Worm (Caenorhabditis elegans) whole organism, late embryonic: ENCODE measurements around the gene ZK829.9.

Source experiments
- C38D4.7 ChIP-seq: fragments of 200-800 bp; sonication (Bioruptor generic); optimal IDR thresholded peaks from 2 replicates; lab custom pipeline; 2018; ENCODE audit warnings: mild to moderate bottlenecking, missing genetic modification characterization, moderate library complexity, missing compliant biosample characterization
- F13H6.1 ChIP-seq: sonication (generic microtip); optimal IDR thresholded peaks from 2 replicates; lab custom pipeline; 2016; ENCODE audit warnings: missing genetic modification characterization, missing compliant biosample characterization
- K02D7.2 ChIP-seq: sonication (generic microtip); optimal IDR thresholded peaks from 2 replicates; lab custom pipeline; 2017; ENCODE audit warnings: mild to moderate bottlenecking, missing genetic modification characterization, missing compliant biosample characterization
- T23F11.4 ChIP-seq: fragments of 200-800 bp; sonication (Bioruptor generic); optimal IDR thresholded peaks from 2 replicates; lab custom pipeline; 2018; ENCODE audit warnings: mild to moderate bottlenecking, missing genetic modification characterization, missing compliant biosample characterization
- Y22D7AL.16 ChIP-seq: sonication (generic microtip); optimal IDR thresholded peaks from 2 replicates; lab custom pipeline; 2016; ENCODE audit warnings: missing genetic modification characterization, missing compliant biosample characterization
- ahr-1 ChIP-seq: sonication (generic microtip); optimal IDR thresholded peaks from 2 replicates; lab custom pipeline; 2016; ENCODE audit warnings: missing genetic modification characterization, missing compliant biosample characterization
- ama-1 ChIP-seq: fragments of 150-350 bp; optimal IDR thresholded peaks from 2 replicates; lab custom pipeline; 2014
- ceh-18 ChIP-seq: sonication (generic microtip); optimal IDR thresholded peaks from 2 replicates; lab custom pipeline; 2016; ENCODE audit warnings: missing genetic modification characterization, missing compliant biosample characterization
- ceh-19 ChIP-seq: fragments of 200-800 bp; sonication (Bioruptor generic); optimal IDR thresholded peaks from 2 replicates; lab custom pipeline; 2018; ENCODE audit warnings: mild to moderate bottlenecking, missing genetic modification characterization, missing compliant biosample characterization
- ceh-2 ChIP-seq: sonication (generic microtip); optimal IDR thresholded peaks from 2 replicates; lab custom pipeline; 2016; ENCODE audit warnings: missing genotype, missing genetic modification characterization, missing compliant biosample characterization
- ceh-22 ChIP-seq: sonication (generic microtip); optimal IDR thresholded peaks from 2 replicates; lab custom pipeline; 2017; ENCODE audit warnings: missing biosample characterization, missing genetic modification characterization
- ceh-30 ChIP-seq: fragments of 150-350 bp; optimal IDR thresholded peaks from 2 replicates; lab custom pipeline; 2014; ENCODE audit warnings: missing biosample characterization, missing genetic modification characterization
- ceh-34 ChIP-seq: sonication (generic microtip); optimal IDR thresholded peaks from 2 replicates; lab custom pipeline; 2016; ENCODE audit warnings: mild to moderate bottlenecking, missing genetic modification characterization, missing compliant biosample characterization
- ceh-45 ChIP-seq: fragments of 200-800 bp; sonication (Bioruptor generic); IDR thresholded peaks from 2 replicates; pipeline ENCODE4 v1.3.6; 2022; ENCODE audit warnings: missing genetic modification reagents, missing genetic modification characterization, missing compliant biosample characterization
- ceh-48 ChIP-seq: sonication (generic microtip); optimal IDR thresholded peaks from 2 replicates; lab custom pipeline; 2016; ENCODE audit warnings: missing genetic modification characterization, inconsistent platforms, missing compliant biosample characterization
- che-1 ChIP-seq: sonication (generic microtip); optimal IDR thresholded peaks from 2 replicates; lab custom pipeline; 2016; ENCODE audit warnings: mild to moderate bottlenecking, missing genetic modification characterization, missing compliant biosample characterization
- dmd-4 ChIP-seq: sonication (generic microtip); optimal IDR thresholded peaks from 2 replicates; lab custom pipeline; 2016; ENCODE audit warnings: borderline replicate concordance, missing genetic modification characterization, missing compliant biosample characterization
- ets-4 ChIP-seq: sonication (generic microtip); optimal IDR thresholded peaks from 2 replicates; lab custom pipeline; 2016; ENCODE audit warnings: missing genetic modification characterization, missing compliant biosample characterization
- fkh-10 ChIP-seq: fragments of 150-350 bp; optimal IDR thresholded peaks from 2 replicates; lab custom pipeline; 2014; ENCODE audit warnings: missing biosample characterization, missing genetic modification reagents, missing genetic modification characterization
- fkh-6 ChIP-seq: sonication (generic microtip); optimal IDR thresholded peaks from 2 replicates; lab custom pipeline; 2016; ENCODE audit warnings: missing genetic modification characterization, missing compliant biosample characterization
- gmeb-2 ChIP-seq: sonication (generic microtip); optimal IDR thresholded peaks from 2 replicates; lab custom pipeline; 2016; ENCODE audit warnings: missing genetic modification characterization, inconsistent platforms, missing compliant biosample characterization
- hlh-13 ChIP-seq: fragments of 200-800 bp; sonication (Bioruptor generic); optimal IDR thresholded peaks from 2 replicates; lab custom pipeline; 2018; ENCODE audit warnings: mild to moderate bottlenecking, missing genetic modification characterization, missing compliant biosample characterization
- hlh-15 ChIP-seq: sonication (generic microtip); optimal IDR thresholded peaks from 2 replicates; lab custom pipeline; 2016; ENCODE audit warnings: missing genetic modification characterization, missing compliant biosample characterization
- hlh-30 ChIP-seq: sonication (generic microtip); optimal IDR thresholded peaks from 2 replicates; lab custom pipeline; 2017; ENCODE audit warnings: antibody characterized with exemption, missing genetic modification characterization, missing compliant biosample characterization; ENCODE audit not compliant: insufficient read depth
- madf-2 ChIP-seq: sonication (generic microtip); optimal IDR thresholded peaks from 2 replicates; lab custom pipeline; 2017; ENCODE audit warnings: missing genetic modification characterization, missing compliant biosample characterization
- nfya-1 ChIP-seq: sonication (generic microtip); optimal IDR thresholded peaks from 2 replicates; lab custom pipeline; 2017; ENCODE audit warnings: missing genetic modification characterization, mild to moderate bottlenecking, missing compliant biosample characterization, antibody characterized with exemption, moderate library complexity
- nhr-232 ChIP-seq: sonication (generic microtip); optimal IDR thresholded peaks from 2 replicates; lab custom pipeline; 2016; ENCODE audit warnings: missing genetic modification characterization, missing compliant biosample characterization
- pax-1 ChIP-seq: fragments of 150-350 bp; optimal IDR thresholded peaks from 2 replicates; lab custom pipeline; 2014; ENCODE audit warnings: missing biosample characterization, missing genetic modification characterization
- pha-4 ChIP-seq: fragments of 150-350 bp; optimal IDR thresholded peaks from 2 replicates; lab custom pipeline; 2018; ENCODE audit warnings: missing biosample characterization, missing genetic modification reagents, missing genetic modification characterization
- pqm-1 ChIP-seq: sonication (generic microtip); optimal IDR thresholded peaks from 2 replicates; lab custom pipeline; 2016; ENCODE audit warnings: missing genetic modification characterization, missing compliant biosample characterization
- ref-2 ChIP-seq: sonication (generic microtip); optimal IDR thresholded peaks from 2 replicates; lab custom pipeline; 2016; ENCODE audit warnings: missing genetic modification characterization, missing compliant biosample characterization
- sdc-2 ChIP-seq: sonication (generic microtip); optimal IDR thresholded peaks from 2 replicates; lab custom pipeline; 2016; ENCODE audit warnings: missing genotype, missing genetic modification characterization, missing compliant biosample characterization
- sox-2 ChIP-seq: fragments of 200-800 bp; sonication (Bioruptor generic); IDR thresholded peaks from 2 replicates; pipeline ENCODE4 v1.3.6; 2022; ENCODE audit warnings: missing genetic modification reagents, missing genetic modification characterization, missing compliant biosample characterization
- sox-4 ChIP-seq: sonication (generic microtip); optimal IDR thresholded peaks from 2 replicates; lab custom pipeline; 2017; ENCODE audit warnings: mild to moderate bottlenecking, missing genetic modification characterization, inconsistent platforms, missing compliant biosample characterization
- syd-9 ChIP-seq: sonication (generic microtip); optimal IDR thresholded peaks from 2 replicates; lab custom pipeline; 2016; ENCODE audit warnings: mild to moderate bottlenecking, missing genetic modification characterization, moderate library complexity, missing compliant biosample characterization
- tbx-2 ChIP-seq: sonication (generic microtip); optimal IDR thresholded peaks from 2 replicates; lab custom pipeline; 2016; ENCODE audit warnings: missing genetic modification characterization, missing compliant biosample characterization
- unc-42 ChIP-seq: sonication (generic microtip); optimal IDR thresholded peaks from 2 replicates; lab custom pipeline; 2016; ENCODE audit warnings: missing genotype, missing genetic modification characterization, missing compliant biosample characterization
- unc-55 ChIP-seq: sonication (generic microtip); optimal IDR thresholded peaks from 2 replicates; lab custom pipeline; 2017; ENCODE audit warnings: missing biosample characterization, missing genetic modification reagents, missing genetic modification characterization
- unc-86 ChIP-seq: sonication (generic microtip); optimal IDR thresholded peaks from 2 replicates; lab custom pipeline; 2016; ENCODE audit warnings: missing genetic modification characterization, missing compliant biosample characterization

The ZK829.9 gene

ce11 chrIV:11950270-11950669 lies 20.1 kb upstream of the ZK829.9 start, which contains the start of gene tbx-36:
Gene tbx-36 (plus strand): TSS chrIV:11950570.
- TF ChIP-seq madf-2 (tag; lab: Kevin White, UChicago) (no peak), ets-4 (tag; lab: Kevin White, UChicago) (no peak), ceh-30 (tag; lab: Kevin White, UChicago) (no peak), ceh-19 (no peak), C38D4.7 (GFP tag; lab: Kevin White, UChicago) (no peak), F13H6.1 (no peak)
- TF ChIP-seq, all 69 proteins: peak for 0

ce11 chrIV:11952612-11953299 lies 17.6 kb upstream of the ZK829.9 start, which contains the start of gene gdh-1:
Gene gdh-1 (plus strand): TSS chrIV:11953249.
- peak; percentile 10 for TF ChIP-seq ceh-18
- no peak for TF ChIP-seq ceh-34
- TF ChIP-seq fkh-6, result no peak
- no peak for TF ChIP-seq gmeb-2 (tag; lab: Kevin White, UChicago)

ce11 chrIV:11955592-11955991 lies 14.7 kb upstream of the ZK829.9 start:
- no peak for TF ChIP-seq ceh-48

- TF ChIP-seq unc-55 (GFP tag; lab: Kevin White, UChicago), result peak; percentile 37
- peak; percentile 68 for TF ChIP-seq hlh-30
- TF ChIP-seq ceh-45, result no peak
- peak; percentile 85 for TF ChIP-seq ceh-18
- TF ChIP-seq pqm-1, result peak; percentile 50
Observed at ce11 chrIV:11956387-11956786, 13.9 kb upstream of the ZK829.9 start.

ce11 chrIV:11957074-11957473 lies 13.3 kb upstream of the ZK829.9 start:
- TF ChIP-seq nhr-232 (tag; lab: Kevin White, UChicago) (no peak), ceh-18 (peak; percentile 4)

- no peak for TF ChIP-seq T23F11.4 (GFP tag; lab: Kevin White, UChicago)
- no peak for TF ChIP-seq sdc-2
- no peak for TF ChIP-seq unc-86
- TF ChIP-seq ceh-22 (tag; lab: Kevin White, UChicago), result no peak
- no peak for TF ChIP-seq sox-2 (GFP tag; lab: Robert Waterston, UW)
- no peak for TF ChIP-seq Y22D7AL.16 (tag; lab: Kevin White, UChicago)
- no peak for TF ChIP-seq ama-1 (lab: Kevin White, UChicago)
- no peak for TF ChIP-seq ahr-1 (tag; lab: Kevin White, UChicago)
- no peak for TF ChIP-seq ref-2 (tag; lab: Kevin White, UChicago)
- TF ChIP-seq pha-4, result no peak
- no peak for TF ChIP-seq F13H6.1
- TF ChIP-seq syd-9 (tag; lab: Kevin White, UChicago), result no peak
- no peak for TF ChIP-seq sox-4 (tag; lab: Kevin White, UChicago)
Observed at ce11 chrIV:11959573-11959972, 10.8 kb upstream of the ZK829.9 start, which contains the start of gene tgt-1. Gene tgt-1 (minus strand): TSS chrIV:11959804.

- TF ChIP-seq hlh-30, result peak; percentile 16
- no peak for TF ChIP-seq pqm-1
- no peak for TF ChIP-seq ama-1 (lab: Kevin White, UChicago)
- TF ChIP-seq ceh-2 (tag; lab: Kevin White, UChicago), result no peak
- peak; percentile 24 for TF ChIP-seq nfya-1 (tag; lab: Kevin White, UChicago)
- no peak for TF ChIP-seq che-1 (tag; lab: Kevin White, UChicago)
- no peak for TF ChIP-seq pha-4
- no peak for TF ChIP-seq sox-2 (GFP tag; lab: Robert Waterston, UW)
- TF ChIP-seq unc-55 (GFP tag; lab: Kevin White, UChicago), result peak; percentile 7
- TF ChIP-seq ahr-1 (tag; lab: Kevin White, UChicago), result no peak
- no peak for TF ChIP-seq hlh-15
- no peak for TF ChIP-seq fkh-10 (GFP tag; lab: Kevin White, UChicago)
- no peak for TF ChIP-seq dmd-4 (tag; lab: Kevin White, UChicago)
- peak; percentile 20 for TF ChIP-seq unc-42 (tag; lab: Kevin White, UChicago)
- TF ChIP-seq K02D7.2 (tag; lab: Kevin White, UChicago), result no peak
- TF ChIP-seq hlh-13 (GFP tag; lab: Kevin White, UChicago), result no peak
- peak; percentile 41 for TF ChIP-seq pax-1 (tag; lab: Kevin White, UChicago)
- TF ChIP-seq ceh-45, result no peak
- no peak for TF ChIP-seq tbx-2 (tag; lab: Kevin White, UChicago)
- peak; percentile 34 for TF ChIP-seq ceh-30 (tag; lab: Kevin White, UChicago)
- TF ChIP-seq ets-4 (tag; lab: Kevin White, UChicago), result no peak
Observed at ce11 chrIV:11961485-11962255, 8.7 kb upstream of the ZK829.9 start, which contains the start of gene ZK829.7. Gene ZK829.7 (minus strand): TSS chrIV:11961535.
